Worm (Caenorhabditis elegans) whole organism, young adult: Measurements from ENCODE around the gene vit-5.
A peak's percentile ranks its signal among the peaks of the same experiment; 100 is the strongest.

ENCODE experiments used
- B0035.1 ChIP-seq: sonication (generic microtip); optimal IDR thresholded peaks from 2 replicates; lab custom pipeline; 2016; ENCODE audit warnings: missing genetic modification characterization, mild to moderate bottlenecking, missing compliant biosample characterization, missing genotype, missing genetic modification reagents
- D2030.7 ChIP-seq: fragments of 200-800 bp; sonication (Bioruptor generic); IDR thresholded peaks from 2 replicates; pipeline ENCODE4 v1.3.6; 2022; ENCODE audit warnings: missing genetic modification reagents, missing genetic modification characterization, missing compliant biosample characterization
- K11D2.4 ChIP-seq: fragments of 200-800 bp; sonication (Bioruptor generic); IDR thresholded peaks from 2 replicates; pipeline ENCODE4 v1.3.6; 2022; ENCODE audit warnings: missing genetic modification reagents, missing genetic modification characterization, missing compliant biosample characterization
- Y79H2A.3 ChIP-seq: fragments of 200-800 bp; sonication (Bioruptor generic); conservative IDR thresholded peaks from 2 replicates; pipeline ENCODE4 v1.3.6; 2022; ENCODE audit warnings: missing genetic modification reagents, missing genetic modification characterization, missing compliant biosample characterization
- ama-1 ChIP-seq, 3 experiments: fragments of 150-350 bp in 1 of 3; sonication (generic microtip) in 2 of 3; optimal IDR thresholded peaks; 2 replicates each; lab custom pipeline; 2014 to 2018; ENCODE audit warnings: missing biosample characterization in 2 of 3, missing genetic modification characterization in 2 of 3, missing genetic modification reagents in 2 of 3
- attf-3 ChIP-seq: fragments of 200-800 bp; sonication (Bioruptor generic); conservative IDR thresholded peaks from 2 replicates; pipeline ENCODE4 v1.3.6; 2022; ENCODE audit warnings: missing genetic modification reagents, missing genetic modification characterization, missing compliant biosample characterization
- attf-6 ChIP-seq: fragments of 200-800 bp; sonication (Bioruptor generic); IDR thresholded peaks from 2 replicates; pipeline ENCODE4 v1.3.6; 2022; ENCODE audit warnings: missing genetic modification reagents, missing genetic modification characterization, missing compliant biosample characterization
- cebp-2 ChIP-seq: fragments of 200-800 bp; sonication (Bioruptor generic); IDR thresholded peaks from 2 replicates; pipeline ENCODE4 v1.3.6; 2022; ENCODE audit warnings: missing genetic modification characterization, missing compliant biosample characterization
- egl-18 ChIP-seq: fragments of 200-800 bp; sonication (Bioruptor generic); IDR thresholded peaks from 2 replicates; pipeline ENCODE4 v1.3.6; 2022; ENCODE audit warnings: missing genetic modification reagents, missing genetic modification characterization, missing compliant biosample characterization
- egrh-3 ChIP-seq: fragments of 200-800 bp; sonication (Bioruptor generic); IDR thresholded peaks from 2 replicates; pipeline ENCODE4 v1.3.6; 2022; ENCODE audit warnings: missing genetic modification reagents, missing genetic modification characterization, missing compliant biosample characterization
- ets-4 ChIP-seq: fragments of 200-800 bp; sonication (Bioruptor generic); optimal IDR thresholded peaks from 2 replicates; lab custom pipeline; 2018; ENCODE audit warnings: mild to moderate bottlenecking, missing genetic modification characterization, missing compliant biosample characterization
- gei-17 ChIP-seq: fragments of 200-800 bp; sonication (Bioruptor generic); optimal IDR thresholded peaks from 2 replicates; lab custom pipeline; 2018; ENCODE audit warnings: mild to moderate bottlenecking, missing genetic modification characterization, missing compliant biosample characterization
- him-1 ChIP-seq: sonication (generic microtip); optimal IDR thresholded peaks from 2 replicates; lab custom pipeline; 2016; ENCODE audit warnings: missing genotype, missing genetic modification reagents, missing genetic modification characterization, missing compliant biosample characterization
- hlh-12 ChIP-seq: sonication (generic microtip); optimal IDR thresholded peaks from 2 replicates; lab custom pipeline; 2016; ENCODE audit warnings: missing genetic modification characterization, missing compliant biosample characterization
- lin-35 ChIP-seq, 3 experiments: fragments of 150-350 bp in 2 of 3; sonication (generic microtip) in 1 of 3; optimal IDR thresholded peaks; 2 replicates each; lab custom pipeline; 2014 to 2018; ENCODE audit warnings: missing biosample characterization in 3 of 3, missing genetic modification characterization in 3 of 3, missing genetic modification reagents in 3 of 3
- lsl-1 ChIP-seq: fragments of 200-800 bp; sonication (Bioruptor generic); optimal IDR thresholded peaks from 2 replicates; lab custom pipeline; 2018; ENCODE audit warnings: mild to moderate bottlenecking, missing genetic modification characterization, moderate library complexity, missing compliant biosample characterization
- madf-10 ChIP-seq: sonication (generic microtip); optimal IDR thresholded peaks from 2 replicates; lab custom pipeline; 2016; ENCODE audit warnings: mild to moderate bottlenecking, missing genetic modification characterization, missing compliant biosample characterization
- madf-6 ChIP-seq: fragments of 200-800 bp; sonication (Bioruptor generic); IDR thresholded peaks from 2 replicates; pipeline ENCODE4 v1.3.6; 2022; ENCODE audit warnings: missing genetic modification reagents, missing genetic modification characterization, missing compliant biosample characterization
- mel-28 ChIP-seq: sonication (generic microtip); optimal IDR thresholded peaks from 2 replicates; lab custom pipeline; 2016; ENCODE audit warnings: borderline replicate concordance, mild to moderate bottlenecking, missing genetic modification characterization, missing compliant biosample characterization
- mes-4 ChIP-seq: sonication (generic microtip); optimal IDR thresholded peaks from 2 replicates; lab custom pipeline; 2016; ENCODE audit warnings: missing genotype, missing genetic modification characterization, missing compliant biosample characterization
- nfya-1 ChIP-seq: sonication (generic microtip); optimal IDR thresholded peaks from 2 replicates; lab custom pipeline; 2017; ENCODE audit warnings: antibody characterized with exemption, missing compliant biosample characterization, missing genetic modification characterization, borderline replicate concordance; ENCODE audit not compliant: insufficient read depth
- nhr-179 ChIP-seq: sonication (generic microtip); optimal IDR thresholded peaks from 2 replicates; lab custom pipeline; 2016; ENCODE audit warnings: mild to moderate bottlenecking, missing genetic modification characterization, missing compliant biosample characterization
- nhr-27 ChIP-seq: fragments of 200-800 bp; sonication (Bioruptor generic); optimal IDR thresholded peaks from 2 replicates; lab custom pipeline; 2018; ENCODE audit warnings: mild to moderate bottlenecking, missing genetic modification characterization, moderate library complexity, missing compliant biosample characterization
- nhr-80 ChIP-seq: sonication (generic microtip); optimal IDR thresholded peaks from 2 replicates; lab custom pipeline; 2016; ENCODE audit warnings: missing genetic modification characterization, missing compliant biosample characterization
- pha-4 ChIP-seq: fragments of 150-350 bp; sonication (generic microtip); optimal IDR thresholded peaks from 2 replicates; lab custom pipeline; 2014; ENCODE audit warnings: missing biosample characterization, missing genetic modification reagents, missing genetic modification characterization
- rpc-1 ChIP-seq, 2 experiments: fragments of 150-350 bp in 1 of 2; sonication (generic microtip) in 1 of 2; optimal IDR thresholded peaks; 2 replicates each; lab custom pipeline; 2014 to 2018; ENCODE audit warnings: missing biosample characterization in 1 of 2, missing genetic modification characterization in 1 of 2, missing genetic modification reagents in 1 of 2, missing genotype in 1 of 2
- sea-2 ChIP-seq: fragments of 200-800 bp; sonication (Bioruptor generic); IDR thresholded peaks from 2 replicates; pipeline ENCODE4 v1.3.6; 2022; ENCODE audit warnings: missing genetic modification characterization, missing compliant biosample characterization
- snpc-1.3 ChIP-seq: sonication (generic microtip); optimal IDR thresholded peaks from 2 replicates; lab custom pipeline; 2017; ENCODE audit warnings: missing genetic modification characterization, mild to moderate bottlenecking, missing compliant biosample characterization, antibody characterized with exemption, moderate library complexity, missing genotype, missing genetic modification reagents; ENCODE audit not compliant: insufficient read depth
- snpc-3.4 ChIP-seq: sonication (generic microtip); optimal IDR thresholded peaks from 2 replicates; lab custom pipeline; 2017; ENCODE audit warnings: missing genetic modification characterization, mild to moderate bottlenecking, missing compliant biosample characterization, antibody characterized with exemption, moderate library complexity, missing genotype, missing genetic modification reagents
- snpc-4 ChIP-seq, 5 experiments: fragments of 150-350 bp in 1 of 5; sonication (generic microtip) in 4 of 5; optimal IDR thresholded peaks; 2 replicates each; lab custom pipeline; 2014 to 2018; ENCODE audit warnings: missing genetic modification characterization in 5 of 5, missing biosample characterization in 3 of 5, antibody characterized with exemption in 2 of 5, mild to moderate bottlenecking in 2 of 5, missing compliant biosample characterization in 2 of 5, missing genotype in 2 of 5, moderate library complexity in 2 of 5, missing genetic modification reagents in 1 of 5
- xnd-1 ChIP-seq: sonication (generic microtip); optimal IDR thresholded peaks from 2 replicates; lab custom pipeline; 2016; ENCODE audit warnings: missing genotype, missing genetic modification reagents, missing genetic modification characterization, missing compliant biosample characterization
- zim-3 ChIP-seq: sonication (generic microtip); optimal IDR thresholded peaks from 2 replicates; lab custom pipeline; 2017; ENCODE audit warnings: mild to moderate bottlenecking, missing genetic modification characterization, moderate library complexity, missing compliant biosample characterization
- ztf-22 ChIP-seq: fragments of 200-800 bp; sonication (Bioruptor generic); optimal IDR thresholded peaks from 2 replicates; lab custom pipeline; 2018; ENCODE audit warnings: mild to moderate bottlenecking, missing genetic modification characterization, moderate library complexity, missing compliant biosample characterization
- ztf-6 ChIP-seq: fragments of 200-800 bp; sonication (Bioruptor generic); IDR thresholded peaks from 2 replicates; pipeline ENCODE4 v1.3.6; 2022; ENCODE audit warnings: missing genetic modification reagents, missing genetic modification characterization, missing compliant biosample characterization

Gene vit-5

DNA sequence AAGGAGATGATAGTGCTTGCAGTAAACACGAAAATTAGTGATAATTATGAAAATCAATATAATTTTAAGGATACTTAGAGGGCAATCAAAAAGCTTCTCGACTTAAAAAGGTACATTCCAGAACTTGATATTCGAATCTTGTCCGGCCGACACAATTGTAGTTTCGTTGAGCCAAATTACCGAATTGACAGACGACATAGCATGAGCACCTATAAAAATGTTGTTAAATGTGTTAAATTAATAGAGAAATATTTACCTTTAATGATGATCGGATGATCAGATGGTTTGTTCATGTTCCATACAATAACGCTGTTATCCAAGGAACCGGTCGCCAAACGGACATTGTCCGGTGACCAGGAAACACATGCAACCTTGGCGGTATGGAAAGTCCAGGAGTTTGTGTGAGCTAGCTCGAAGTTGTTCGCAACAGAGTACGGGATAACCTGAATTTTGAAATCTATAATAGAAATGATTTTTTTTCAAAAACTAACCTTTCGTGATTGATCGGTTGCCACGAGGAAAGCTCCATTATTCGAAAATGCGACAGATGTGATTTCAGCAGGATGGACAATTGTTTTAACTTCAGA, 5.5 kb downstream of the vit-5 start (continued):
- TF ChIP-seq nfya-1 (tag; lab: Kevin White, UChicago): no peak
- TF ChIP-seq him-1: no peak

DNA sequence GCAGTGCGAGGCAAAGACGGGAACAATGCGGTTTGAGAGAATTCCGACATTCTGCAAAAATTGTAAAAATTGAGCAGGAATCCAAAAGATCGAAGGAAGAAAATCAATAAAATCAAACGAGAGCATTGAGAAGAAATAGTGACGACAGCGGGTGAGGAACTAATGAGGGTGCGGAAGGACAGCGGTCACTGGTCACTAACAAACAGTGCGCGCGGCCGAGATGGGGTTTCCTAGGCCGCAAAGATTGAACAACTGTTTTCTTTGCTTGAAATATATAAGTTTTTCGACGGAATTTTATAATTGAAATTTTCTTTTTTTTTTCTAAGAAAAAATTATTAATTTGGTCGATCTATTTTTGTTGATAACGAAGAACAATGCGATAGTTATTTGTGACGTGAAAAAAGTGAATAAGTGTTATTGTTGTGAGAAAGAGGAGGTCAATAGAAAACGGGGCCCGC, 8.3 kb downstream of the vit-5 start, which contains the start of gene unc-78:
unc-78 (minus strand) TSS at position 51 of the 458 bp plus-strand sequence.
- TF ChIP-seq D2030.7 (GFP tag; lab: Robert Waterston, UW) (no peak), nhr-80 (tag; lab: Kevin White, UChicago) (peak; percentile 12), egl-18 (GFP tag; lab: Robert Waterston, UW) (no peak)
- TF ChIP-seq, all 124 proteins: peak for 1

DNA sequence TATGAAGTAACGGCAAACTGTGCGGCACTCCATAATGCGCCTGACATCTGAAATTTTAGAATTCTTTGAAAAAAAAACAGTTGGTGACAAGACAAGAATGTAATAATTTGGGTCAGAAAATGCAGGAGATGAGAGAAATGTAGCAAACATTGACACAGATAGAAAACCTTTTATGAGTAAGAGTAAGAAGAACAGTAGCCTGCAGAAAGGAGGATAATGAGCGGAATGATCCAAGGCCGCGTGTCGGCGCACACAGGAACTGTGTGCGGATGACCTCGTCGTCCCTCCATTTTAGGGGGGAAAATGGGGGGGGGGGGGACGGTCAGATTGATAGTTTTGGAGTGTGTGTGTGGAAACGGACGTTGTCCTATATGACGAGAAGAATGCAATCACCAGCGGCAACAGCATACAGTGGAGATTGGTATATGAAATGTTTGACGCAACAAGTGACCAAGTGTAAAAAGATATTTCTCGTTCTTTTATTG, 11.4 kb downstream of the vit-5 start, which contains the start of gene dhs-27:
dhs-27 (minus strand) TSS at position 51 of the 485 bp plus-strand sequence.
- TF ChIP-seq ets-4 (GFP tag; lab: Kevin White, UChicago) (no peak), nhr-27 (no peak), lin-35 (GFP tag; optimal IDR thresholded peaks at IDR 0.05; lab: Kevin White, UChicago) (no peak), mes-4 (tag; lab: Kevin White, UChicago) (no peak), attf-3 (GFP tag; lab: Robert Waterston, UW) (no peak), rpc-1 (optimal IDR thresholded peaks at IDR 0.05; lab: Kevin White, UChicago) (no peak), rpc-1 (tag; optimal IDR thresholded peaks at IDR 0.05; lab: Kevin White, UChicago) (no peak), gei-17 (GFP tag; lab: Kevin White, UChicago) (no peak), nhr-179 (tag; lab: Kevin White, UChicago) (no peak), sea-2 (GFP tag; lab: Robert Waterston, UW) (no peak), snpc-4 (GFP tag; optimal IDR thresholded peaks at IDR 0.05; lab: Kevin White, UChicago) (no peak), snpc-4 (tag; optimal IDR thresholded peaks at IDR 0.05; lab: Kevin White, UChicago) (no peak), nfya-1 (tag; lab: Kevin White, UChicago) (no peak)

DNA sequence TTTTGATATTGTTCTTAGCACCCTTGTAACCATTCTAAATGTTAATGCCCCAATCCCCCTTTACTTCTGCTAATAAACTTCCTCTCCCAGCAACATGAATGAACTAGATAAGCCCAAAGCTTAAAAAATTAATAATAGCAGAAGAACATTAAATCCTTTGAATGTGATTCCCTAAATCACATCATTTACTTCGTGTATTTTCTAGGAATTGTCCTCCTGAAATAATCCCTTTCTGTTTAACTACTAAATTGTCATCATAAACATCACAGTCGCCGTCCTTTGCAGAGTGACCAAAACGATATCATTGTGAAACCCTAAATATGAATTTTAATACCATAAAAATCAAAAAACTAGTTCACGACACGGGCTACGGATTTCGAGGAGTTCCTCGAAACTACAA, 12.8 kb downstream of the vit-5 start:
- TF ChIP-seq snpc-3.4 (tag; lab: Kevin White, UChicago) (no peak), hlh-12 (no peak)

DNA sequence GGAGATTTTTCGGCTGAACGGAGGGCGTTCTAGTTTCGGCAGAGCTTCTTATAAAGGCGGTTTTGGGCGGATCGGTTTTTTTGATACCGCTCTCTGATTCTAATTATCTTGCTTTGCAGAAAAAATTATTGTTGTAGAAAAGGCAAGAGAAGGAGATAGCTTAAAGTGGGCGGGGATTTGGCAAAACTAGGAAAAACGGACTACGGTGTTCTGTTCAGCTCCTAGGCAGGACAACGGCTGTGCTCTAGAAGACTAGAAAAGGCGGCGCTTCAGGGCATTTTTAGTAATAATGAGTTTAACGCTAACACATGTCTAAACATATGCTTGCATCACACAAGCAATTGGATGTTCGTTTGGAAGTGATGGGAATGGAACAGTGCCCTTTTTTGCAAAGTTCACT, 15.8 kb downstream of the vit-5 start, which contains the start of gene C04F6.7:
C04F6.7 (minus strand) TSS at position 101 of the 400 bp plus-strand sequence.
- TF ChIP-seq mel-28 (no peak), egrh-3 (no peak), xnd-1 (tag; lab: Kevin White, UChicago) (no peak), lin-35 (GFP tag; optimal IDR thresholded peaks at IDR 0.05; lab: Kevin White, UChicago) (no peak), mes-4 (tag; lab: Kevin White, UChicago) (no peak), Y79H2A.3 (GFP tag; lab: Robert Waterston, UW) (no peak), lsl-1 (GFP tag; lab: Kevin White, UChicago) (no peak), cebp-2 (no peak), ztf-6 (GFP tag; lab: Robert Waterston, UW) (no peak), snpc-1.3 (tag; lab: Kevin White, UChicago) (no peak), ets-4 (GFP tag; lab: Kevin White, UChicago) (no peak), ztf-22 (GFP tag; lab: Kevin White, UChicago) (no peak), madf-6 (GFP tag; lab: Robert Waterston, UW) (no peak), pha-4 (no peak), K11D2.4 (GFP tag; lab: Robert Waterston, UW) (no peak), madf-10 (tag; lab: Kevin White, UChicago) (no peak), B0035.1 (tag; lab: Kevin White, UChicago) (no peak), attf-6 (no peak), zim-3 (tag; lab: Kevin White, UChicago) (no peak), ama-1 (optimal IDR thresholded peaks at IDR 0.05; lab: Kevin White, UChicago) (no peak), ama-1 (GFP tag; optimal IDR thresholded peaks at IDR 0.05; lab: Kevin White, UChicago) (no peak)
